Worm (Caenorhabditis elegans) whole organism, late embryonic: Measurements from ENCODE around the gene cka-1.

ENCODE experiments used
- F13H6.1 ChIP-seq: sonication (generic microtip); optimal IDR thresholded peaks from 2 replicates; lab custom pipeline; 2016; ENCODE audit warnings: missing genetic modification characterization, missing compliant biosample characterization
- K02D7.2 ChIP-seq: sonication (generic microtip); optimal IDR thresholded peaks from 2 replicates; lab custom pipeline; 2017; ENCODE audit warnings: mild to moderate bottlenecking, missing genetic modification characterization, missing compliant biosample characterization
- K09A11.1 ChIP-seq: sonication (generic microtip); optimal IDR thresholded peaks from 2 replicates; lab custom pipeline; 2017; ENCODE audit warnings: antibody characterized with exemption, mild to moderate bottlenecking, missing genetic modification characterization, missing compliant biosample characterization; ENCODE audit not compliant: insufficient read depth
- T23F11.4 ChIP-seq: fragments of 200-800 bp; sonication (Bioruptor generic); optimal IDR thresholded peaks from 2 replicates; lab custom pipeline; 2018; ENCODE audit warnings: mild to moderate bottlenecking, missing genetic modification characterization, missing compliant biosample characterization
- ahr-1 ChIP-seq: sonication (generic microtip); optimal IDR thresholded peaks from 2 replicates; lab custom pipeline; 2016; ENCODE audit warnings: missing genetic modification characterization, missing compliant biosample characterization
- ama-1 ChIP-seq: fragments of 150-350 bp; optimal IDR thresholded peaks from 2 replicates; lab custom pipeline; 2014
- ceh-14 ChIP-seq: sonication (generic microtip); optimal IDR thresholded peaks from 2 replicates; lab custom pipeline; 2016; ENCODE audit warnings: missing genotype, missing genetic modification characterization, missing compliant biosample characterization
- ceh-18 ChIP-seq: sonication (generic microtip); optimal IDR thresholded peaks from 2 replicates; lab custom pipeline; 2016; ENCODE audit warnings: missing genetic modification characterization, missing compliant biosample characterization
- ceh-19 ChIP-seq: fragments of 200-800 bp; sonication (Bioruptor generic); optimal IDR thresholded peaks from 2 replicates; lab custom pipeline; 2018; ENCODE audit warnings: mild to moderate bottlenecking, missing genetic modification characterization, missing compliant biosample characterization
- ceh-22 ChIP-seq: sonication (generic microtip); optimal IDR thresholded peaks from 2 replicates; lab custom pipeline; 2017; ENCODE audit warnings: missing biosample characterization, missing genetic modification characterization
- ceh-24 ChIP-seq: sonication (generic microtip); optimal IDR thresholded peaks from 2 replicates; lab custom pipeline; 2016; ENCODE audit warnings: mild to moderate bottlenecking, missing genetic modification characterization, missing compliant biosample characterization
- ceh-30 ChIP-seq: fragments of 150-350 bp; optimal IDR thresholded peaks from 2 replicates; lab custom pipeline; 2014; ENCODE audit warnings: missing biosample characterization, missing genetic modification characterization
- ceh-31 ChIP-seq: sonication (generic microtip); optimal IDR thresholded peaks from 2 replicates; lab custom pipeline; 2016; ENCODE audit warnings: missing genetic modification characterization, missing compliant biosample characterization
- ceh-34 ChIP-seq: sonication (generic microtip); optimal IDR thresholded peaks from 2 replicates; lab custom pipeline; 2016; ENCODE audit warnings: mild to moderate bottlenecking, missing genetic modification characterization, missing compliant biosample characterization
- ceh-45 ChIP-seq: fragments of 200-800 bp; sonication (Bioruptor generic); IDR thresholded peaks from 2 replicates; pipeline ENCODE4 v1.3.6; 2022; ENCODE audit warnings: missing genetic modification reagents, missing genetic modification characterization, missing compliant biosample characterization
- ceh-6 ChIP-seq: fragments of 200-800 bp; sonication (Bioruptor generic); optimal IDR thresholded peaks from 2 replicates; lab custom pipeline; 2018; ENCODE audit warnings: mild to moderate bottlenecking, missing genetic modification characterization, missing compliant biosample characterization
- ceh-9 ChIP-seq: sonication (generic microtip); optimal IDR thresholded peaks from 2 replicates; lab custom pipeline; 2016; ENCODE audit warnings: mild to moderate bottlenecking, missing genetic modification characterization, inconsistent platforms, missing compliant biosample characterization
- che-1 ChIP-seq: sonication (generic microtip); optimal IDR thresholded peaks from 2 replicates; lab custom pipeline; 2016; ENCODE audit warnings: mild to moderate bottlenecking, missing genetic modification characterization, missing compliant biosample characterization
- dve-1 ChIP-seq: sonication (generic microtip); optimal IDR thresholded peaks from 2 replicates; lab custom pipeline; 2017; ENCODE audit warnings: antibody characterized with exemption, mild to moderate bottlenecking, missing genetic modification characterization, missing compliant biosample characterization
- elt-2 ChIP-seq: sonication (generic microtip); optimal IDR thresholded peaks from 2 replicates; lab custom pipeline; 2016; ENCODE audit warnings: missing genetic modification reagents, missing genetic modification characterization, missing compliant biosample characterization
- ets-4 ChIP-seq: sonication (generic microtip); optimal IDR thresholded peaks from 2 replicates; lab custom pipeline; 2016; ENCODE audit warnings: missing genetic modification characterization, missing compliant biosample characterization
- eyg-1 ChIP-seq: sonication (generic microtip); optimal IDR thresholded peaks from 2 replicates; lab custom pipeline; 2016; ENCODE audit warnings: missing genotype, missing genetic modification characterization, missing compliant biosample characterization
- fkh-10 ChIP-seq: fragments of 150-350 bp; optimal IDR thresholded peaks from 2 replicates; lab custom pipeline; 2014; ENCODE audit warnings: missing biosample characterization, missing genetic modification reagents, missing genetic modification characterization
- fkh-6 ChIP-seq: sonication (generic microtip); optimal IDR thresholded peaks from 2 replicates; lab custom pipeline; 2016; ENCODE audit warnings: missing genetic modification characterization, missing compliant biosample characterization
- hlh-8 ChIP-seq: sonication (generic microtip); optimal IDR thresholded peaks from 2 replicates; lab custom pipeline; 2016; ENCODE audit warnings: missing genotype, missing genetic modification characterization, missing compliant biosample characterization
- lim-6 ChIP-seq: sonication (generic microtip); optimal IDR thresholded peaks from 2 replicates; lab custom pipeline; 2016; ENCODE audit warnings: missing genetic modification characterization, missing compliant biosample characterization
- lin-11 ChIP-seq: fragments of 200-800 bp; sonication (Bioruptor generic); optimal IDR thresholded peaks from 2 replicates; lab custom pipeline; 2018; ENCODE audit warnings: mild to moderate bottlenecking, missing genetic modification characterization, missing compliant biosample characterization
- madf-2 ChIP-seq: sonication (generic microtip); optimal IDR thresholded peaks from 2 replicates; lab custom pipeline; 2017; ENCODE audit warnings: missing genetic modification characterization, missing compliant biosample characterization
- nfya-1 ChIP-seq: sonication (generic microtip); optimal IDR thresholded peaks from 2 replicates; lab custom pipeline; 2017; ENCODE audit warnings: missing genetic modification characterization, mild to moderate bottlenecking, missing compliant biosample characterization, antibody characterized with exemption, moderate library complexity
- odd-2 ChIP-seq: sonication (generic microtip); optimal IDR thresholded peaks from 2 replicates; lab custom pipeline; 2017; ENCODE audit warnings: antibody characterized with exemption, mild to moderate bottlenecking, missing genetic modification characterization, missing compliant biosample characterization
- pat-9 ChIP-seq: fragments of 200-800 bp; sonication (Bioruptor generic); optimal IDR thresholded peaks from 2 replicates; lab custom pipeline; 2018; ENCODE audit warnings: mild to moderate bottlenecking, missing genetic modification characterization, moderate library complexity, missing compliant biosample characterization
- pax-1 ChIP-seq: fragments of 150-350 bp; optimal IDR thresholded peaks from 2 replicates; lab custom pipeline; 2014; ENCODE audit warnings: missing biosample characterization, missing genetic modification characterization
- pros-1 ChIP-seq: fragments of 150-350 bp; optimal IDR thresholded peaks from 2 replicates; lab custom pipeline; 2014; ENCODE audit warnings: missing biosample characterization, missing genetic modification reagents, missing genetic modification characterization
- rnt-1 ChIP-seq: sonication (generic microtip); optimal IDR thresholded peaks from 2 replicates; lab custom pipeline; 2016; ENCODE audit warnings: missing genetic modification characterization, missing compliant biosample characterization
- sdc-2 ChIP-seq: sonication (generic microtip); optimal IDR thresholded peaks from 2 replicates; lab custom pipeline; 2016; ENCODE audit warnings: missing genotype, missing genetic modification characterization, missing compliant biosample characterization
- syd-9 ChIP-seq: sonication (generic microtip); optimal IDR thresholded peaks from 2 replicates; lab custom pipeline; 2016; ENCODE audit warnings: mild to moderate bottlenecking, missing genetic modification characterization, moderate library complexity, missing compliant biosample characterization
- tbx-2 ChIP-seq: sonication (generic microtip); optimal IDR thresholded peaks from 2 replicates; lab custom pipeline; 2016; ENCODE audit warnings: missing genetic modification characterization, missing compliant biosample characterization
- tbx-7 ChIP-seq: sonication (generic microtip); optimal IDR thresholded peaks from 2 replicates; lab custom pipeline; 2016; ENCODE audit warnings: missing genotype, missing genetic modification characterization, missing compliant biosample characterization
- unc-55 ChIP-seq: sonication (generic microtip); optimal IDR thresholded peaks from 2 replicates; lab custom pipeline; 2017; ENCODE audit warnings: missing biosample characterization, missing genetic modification reagents, missing genetic modification characterization

The cka-1 gene

ce11 chrIV:9725468-9725985 is 11.9 kb downstream of the cka-1 start:
- TF ChIP-seq tbx-7 (no peak), K02D7.2 (tag; lab: Kevin White, UChicago) (no peak), ceh-45 (GFP tag; lab: Robert Waterston, UW) (no peak), ceh-6 (no peak), pax-1 (tag; lab: Kevin White, UChicago) (no peak), lin-11 (tag; lab: Kevin White, UChicago) (no peak), odd-2 (tag; lab: Kevin White, UChicago) (no peak), ceh-30 (tag; lab: Kevin White, UChicago) (no peak), ceh-22 (tag; lab: Kevin White, UChicago) (no peak), nfya-1 (tag; lab: Kevin White, UChicago) (no peak), ceh-19 (GFP tag; lab: Kevin White, UChicago) (no peak), fkh-10 (GFP tag; lab: Kevin White, UChicago) (no peak)

- no peak for TF ChIP-seq pros-1 (tag; lab: Kevin White, UChicago)
- no peak for TF ChIP-seq pat-9 (tag; lab: Kevin White, UChicago)
- TF ChIP-seq ahr-1 (tag; lab: Kevin White, UChicago) = no peak
- TF ChIP-seq K09A11.1 (tag; lab: Kevin White, UChicago) = no peak
- no peak for TF ChIP-seq ceh-18 (tag; lab: Kevin White, UChicago)
- no peak for TF ChIP-seq unc-55 (GFP tag; lab: Kevin White, UChicago)
- no peak for TF ChIP-seq tbx-2 (tag; lab: Kevin White, UChicago)
- TF ChIP-seq ceh-34 = no peak
- no peak for TF ChIP-seq ets-4 (tag; lab: Kevin White, UChicago)
- TF ChIP-seq ceh-24 (tag; lab: Kevin White, UChicago) = no peak
Observed at ce11 chrIV:9724948-9725347, 12.5 kb downstream of the cka-1 start, which contains the start of the genes nhr-138 and C28D4.18. Gene nhr-138, plus strand, starts transcription at chrIV:9725251. Gene C28D4.18, plus strand, starts transcription at chrIV:9725280.

- TF ChIP-seq lim-6 (tag; lab: Kevin White, UChicago) (no peak), ama-1 (lab: Kevin White, UChicago) (no peak), ceh-9 (no peak), madf-2 (tag; lab: Kevin White, UChicago) (no peak), fkh-10 (GFP tag; lab: Kevin White, UChicago) (no peak), hlh-8 (tag; lab: Kevin White, UChicago) (no peak)
Observed at ce11 chrIV:9723185-9723584, 14.2 kb downstream of the cka-1 start.

ce11 chrIV:9718396-9718795 is 19.0 kb downstream of the cka-1 start:
- peak; percentile 22 for TF ChIP-seq syd-9 (tag; lab: Kevin White, UChicago)
- TF ChIP-seq hlh-8 (tag; lab: Kevin White, UChicago) = peak; percentile 49
- TF ChIP-seq ceh-34 = peak; percentile 19
- no peak for TF ChIP-seq ama-1 (lab: Kevin White, UChicago)
- no peak for TF ChIP-seq sdc-2
- peak; percentile 64 for TF ChIP-seq unc-55 (GFP tag; lab: Kevin White, UChicago)
- peak; percentile 69 for TF ChIP-seq dve-1 (tag; lab: Kevin White, UChicago)
- peak; percentile 12 for TF ChIP-seq ceh-14 (tag; lab: Kevin White, UChicago)
- peak; percentile 3 for TF ChIP-seq pat-9 (tag; lab: Kevin White, UChicago)
- TF ChIP-seq eyg-1 = no peak
- peak; percentile 66 for TF ChIP-seq rnt-1
- peak; percentile 69 for TF ChIP-seq ceh-31
- TF ChIP-seq T23F11.4 (GFP tag; lab: Kevin White, UChicago) = no peak
- peak; percentile 87 for TF ChIP-seq ceh-18 (tag; lab: Kevin White, UChicago)
- TF ChIP-seq nfya-1 (tag; lab: Kevin White, UChicago) = peak; percentile 77
- TF ChIP-seq fkh-6 = no peak
- TF ChIP-seq tbx-2 (tag; lab: Kevin White, UChicago) = peak; percentile 73
- peak; percentile 17 for TF ChIP-seq F13H6.1
- TF ChIP-seq pax-1 (tag; lab: Kevin White, UChicago) = no peak
- no peak for TF ChIP-seq elt-2 (tag; lab: Kevin White, UChicago)
- TF ChIP-seq che-1 = no peak
